Worm (Caenorhabditis elegans): ENCODE measurements around the gene try-13.

The try-13 gene

DNA sequence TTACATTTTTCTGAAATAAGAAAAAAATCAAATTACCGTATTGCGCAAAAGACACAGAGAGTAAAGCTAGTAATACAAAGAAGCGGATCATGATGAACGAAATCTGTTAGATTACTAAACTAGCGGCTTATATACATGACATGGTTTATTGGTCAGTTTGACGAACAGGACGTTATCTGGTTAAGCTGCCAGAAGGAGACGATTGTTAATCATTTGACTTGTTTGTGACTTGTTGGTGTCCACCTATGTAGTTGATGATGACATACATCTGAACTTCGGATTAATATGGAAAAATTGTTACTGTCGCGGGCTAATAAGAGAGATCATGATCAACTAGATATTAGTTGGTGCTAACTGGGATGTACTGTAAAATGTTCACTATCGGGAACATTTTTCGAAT, 39.8 kb upstream of the try-13 start, which contains the start of gene cnc-9:
Gene cnc-9, minus strand, starts transcription at position 101 of the 400 bp plus-strand sequence.
- TF ChIP-seq ceh-18 (tag; optimal IDR thresholded peaks at IDR 0.05) (no peak), hlh-15 (tag; optimal IDR thresholded peaks at IDR 0.05) (no peak), ceh-22 (tag; optimal IDR thresholded peaks at IDR 0.05) (no peak), nhr-11 (tag; optimal IDR thresholded peaks at IDR 0.05) (no peak), ceh-2 (tag; optimal IDR thresholded peaks at IDR 0.05) (no peak), sdc-2 (tag; optimal IDR thresholded peaks at IDR 0.05) (no peak), unc-3 (GFP tag; conservative IDR thresholded peaks at IDR 0.05) (no peak), unc-3 (tag; optimal IDR thresholded peaks at IDR 0.05) (no peak), ama-1 (optimal IDR thresholded peaks at IDR 0.05) (no peak), dve-1 (tag; optimal IDR thresholded peaks at IDR 0.05) (no peak), syd-9 (tag; optimal IDR thresholded peaks at IDR 0.05) (no peak), lin-11 (tag; optimal IDR thresholded peaks at IDR 0.05) (no peak), ceh-9 (tag; optimal IDR thresholded peaks at IDR 0.05) (no peak), elt-4 (tag; optimal IDR thresholded peaks at IDR 0.05) (no peak), ets-4 (tag; optimal IDR thresholded peaks at IDR 0.05) (no peak), che-1 (tag; optimal IDR thresholded peaks at IDR 0.05) (no peak)

DNA sequence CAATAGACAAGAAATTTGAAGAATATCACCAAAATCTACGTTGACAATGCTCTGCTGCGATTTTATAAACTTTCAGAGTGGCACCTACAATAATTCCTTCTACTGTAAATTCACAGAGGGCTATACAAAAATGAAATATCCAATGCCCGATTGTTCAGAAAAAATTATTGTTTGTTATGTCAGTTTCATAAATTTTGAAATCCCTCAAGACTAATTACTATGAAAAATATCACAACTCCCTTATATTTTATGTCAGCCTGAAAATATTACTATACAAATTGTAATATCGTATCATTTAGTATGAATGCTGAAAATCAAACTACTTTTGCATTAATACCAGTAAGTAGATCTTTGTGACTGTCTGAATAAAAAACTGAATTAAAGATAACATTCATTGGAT, 39.3 kb upstream of the try-13 start, which contains the start of gene srx-60:
Gene srx-60, plus strand, starts transcription at position 301 of the 400 bp plus-strand sequence.
- no peak for TF ChIP-seq pag-3 (tag; optimal IDR thresholded peaks at IDR 0.05; ENCODE audit: borderline replicate concordance)
- TF ChIP-seq ceh-2 (tag; optimal IDR thresholded peaks at IDR 0.05): no peak
- TF ChIP-seq eyg-1 (tag; optimal IDR thresholded peaks at IDR 0.05): no peak

DNA sequence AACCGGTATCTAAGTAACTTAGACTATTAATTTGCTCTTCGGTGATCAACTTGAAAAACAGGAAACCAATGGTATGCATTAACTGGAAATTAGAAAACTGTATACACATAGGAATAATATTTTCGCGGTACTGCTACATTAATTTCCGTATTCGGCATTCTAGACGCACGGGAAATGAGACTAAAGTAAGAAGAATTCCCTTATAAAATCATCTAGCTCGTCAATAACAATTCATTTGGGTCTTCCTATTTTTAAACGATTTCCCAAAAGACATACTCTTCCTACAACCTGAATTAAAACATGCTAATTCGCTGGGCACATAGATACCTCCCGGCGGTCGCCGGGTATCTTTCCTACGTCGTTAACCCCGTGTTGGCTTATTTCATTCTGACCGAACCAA, 37.6 kb upstream of the try-13 start, which contains the start of gene srj-13:
Gene srj-13, plus strand, starts transcription at position 301 of the 400 bp plus-strand sequence.
- no peak for TF ChIP-seq zip-5 (tag; optimal IDR thresholded peaks at IDR 0.05)
- TF ChIP-seq elt-4 (tag; optimal IDR thresholded peaks at IDR 0.05): no peak
- TF ChIP-seq ceh-30 (tag; optimal IDR thresholded peaks at IDR 0.05): no peak
- no peak for TF ChIP-seq ceh-19 (GFP tag; optimal IDR thresholded peaks at IDR 0.05)
- TF ChIP-seq pat-9 (tag; optimal IDR thresholded peaks at IDR 0.05): no peak
- no peak for TF ChIP-seq hlh-30 (tag; optimal IDR thresholded peaks at IDR 0.05; ENCODE audit: insufficient read depth)
- no peak for TF ChIP-seq madf-2 (tag; optimal IDR thresholded peaks at IDR 0.05)
- TF ChIP-seq ama-1 (optimal IDR thresholded peaks at IDR 0.05): no peak
- TF ChIP-seq pax-1 (tag; optimal IDR thresholded peaks at IDR 0.05): no peak
- no peak for TF ChIP-seq tbx-7 (tag; optimal IDR thresholded peaks at IDR 0.05)

DNA sequence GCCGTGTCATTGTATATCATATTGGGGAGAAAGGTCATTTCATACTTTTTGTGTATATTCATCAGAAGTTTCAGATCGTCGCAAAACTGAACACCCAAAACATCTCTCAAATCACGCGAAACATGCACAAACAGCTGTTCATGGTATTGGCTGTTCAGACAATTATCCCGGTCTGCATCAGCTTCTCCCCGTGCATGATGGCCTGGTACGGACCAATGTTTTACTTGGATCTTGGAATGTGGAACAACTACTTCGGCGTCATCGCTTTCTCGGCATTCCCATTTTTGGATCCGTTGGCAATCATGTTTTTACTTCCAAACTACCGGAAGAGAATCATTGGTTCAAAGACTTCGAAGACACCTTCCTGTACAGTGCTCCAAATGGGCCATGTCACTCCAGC, 36.4 kb upstream of the try-13 start:
- no peak for TF ChIP-seq lin-11 (tag; optimal IDR thresholded peaks at IDR 0.05)
- TF ChIP-seq zip-5 (tag; optimal IDR thresholded peaks at IDR 0.05): no peak
- TF ChIP-seq hlh-6 (tag; optimal IDR thresholded peaks at IDR 0.05): no peak
- TF ChIP-seq tbx-2 (tag; optimal IDR thresholded peaks at IDR 0.05): no peak
- TF ChIP-seq unc-3 (GFP tag; conservative IDR thresholded peaks at IDR 0.05): no peak
- no peak for TF ChIP-seq unc-3 (tag; optimal IDR thresholded peaks at IDR 0.05)
- TF ChIP-seq ttx-3 (tag; optimal IDR thresholded peaks at IDR 0.05): no peak
- TF ChIP-seq fax-1 (tag; optimal IDR thresholded peaks at IDR 0.05): no peak
- no peak for TF ChIP-seq ceh-22 (tag; optimal IDR thresholded peaks at IDR 0.05)
- TF ChIP-seq ceh-34 (tag; optimal IDR thresholded peaks at IDR 0.05): no peak
- no peak for TF ChIP-seq elt-4 (tag; optimal IDR thresholded peaks at IDR 0.05)
- TF ChIP-seq F13H6.1 (tag; optimal IDR thresholded peaks at IDR 0.05): no peak
- TF ChIP-seq pros-1 (tag; optimal IDR thresholded peaks at IDR 0.05): no peak
- no peak for TF ChIP-seq ref-2 (tag; optimal IDR thresholded peaks at IDR 0.05)
- TF ChIP-seq ceh-30 (tag; optimal IDR thresholded peaks at IDR 0.05): no peak
- TF ChIP-seq ceh-45 (GFP tag; IDR thresholded peaks at IDR 0.05): no peak
- TF ChIP-seq rnt-1 (tag; optimal IDR thresholded peaks at IDR 0.05): no peak
- TF ChIP-seq fkh-10 (GFP tag; optimal IDR thresholded peaks at IDR 0.05): no peak
- TF ChIP-seq ceh-31 (tag; optimal IDR thresholded peaks at IDR 0.05): no peak
- no peak for TF ChIP-seq hlh-30 (tag; optimal IDR thresholded peaks at IDR 0.05; ENCODE audit: insufficient read depth)
